Worm (Caenorhabditis elegans) whole organism, early embryonic: ENCODE measurements around the gene scrm-3.

Experiments
- B0310.2 ChIP-seq: sonication (generic microtip); optimal IDR thresholded peaks from 2 replicates; lab custom pipeline; 2016; ENCODE audit warnings: mild to moderate bottlenecking, missing genetic modification characterization, missing compliant biosample characterization
- ama-1 ChIP-seq: fragments of 150-350 bp; optimal IDR thresholded peaks from 2 replicates; lab custom pipeline; 2014
- hmg-4 ChIP-seq: fragments of 200-800 bp; sonication (Bioruptor generic); optimal IDR thresholded peaks from 2 replicates; lab custom pipeline; 2018; ENCODE audit warnings: mild to moderate bottlenecking, missing genetic modification characterization, missing compliant biosample characterization
- sea-1 ChIP-seq: fragments of 200-800 bp; sonication (Bioruptor generic); conservative IDR thresholded peaks from 2 replicates; pipeline ENCODE4 v1.3.6; 2022; ENCODE audit warnings: missing genetic modification characterization, missing compliant biosample characterization
- tbx-11 ChIP-seq: fragments of 200-800 bp; sonication (Bioruptor generic); IDR thresholded peaks from 2 replicates; pipeline ENCODE4 v1.3.6; 2022; ENCODE audit warnings: missing genetic modification characterization, missing compliant biosample characterization

DNA sequence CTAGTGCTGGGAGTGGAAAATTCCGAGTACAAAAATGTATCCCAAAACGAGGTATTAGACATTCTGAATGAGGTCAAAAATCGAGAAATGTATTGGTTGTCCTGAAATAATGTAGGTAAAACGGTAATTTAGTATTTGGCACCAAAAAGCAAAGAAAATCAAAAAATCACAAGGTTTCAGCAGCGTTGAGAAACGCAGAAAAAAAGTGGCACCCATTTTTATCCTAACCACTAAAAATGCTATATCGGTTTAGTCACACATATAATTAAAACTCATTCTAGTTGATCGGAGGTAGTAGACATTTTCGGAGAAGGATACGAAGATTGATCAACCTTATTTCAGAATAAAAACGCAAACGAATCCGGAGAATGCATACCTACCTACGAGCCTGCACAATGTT lies 15.7 kb upstream of the scrm-3 start, which contains the start of gene srx-121:
- TF ChIP-seq ama-1 (lab: Kevin White, UChicago) (no peak), hmg-4 (GFP tag; lab: Kevin White, UChicago) (no peak), sea-1 (GFP tag; lab: Robert Waterston, UW) (no peak), tbx-11 (GFP tag; lab: Robert Waterston, UW) (no peak), B0310.2 (tag; lab: Kevin White, UChicago) (no peak)
